Fruit fly (Drosophila melanogaster) whole organism, adult: ENCODE data around the gene COX8.

ENCODE experiments used
- CG11617 ChIP-seq: fragments of 200-800 bp; sonication (Bioruptor generic); optimal IDR thresholded peaks from 2 replicates; lab custom pipeline; 2017; ENCODE audit warnings: mild to moderate bottlenecking, missing biosample characterization, missing genetic modification reagents, missing genetic modification characterization
- CG12768 ChIP-seq: fragments of 200-800 bp; sonication (Bioruptor generic); optimal IDR thresholded peaks from 2 replicates; lab custom pipeline; 2017; ENCODE audit warnings: missing biosample characterization, missing genetic modification characterization, mild to moderate bottlenecking, moderate library complexity, missing genetic modification reagents
- CG1620 ChIP-seq: fragments of 200-800 bp; sonication (Bioruptor generic); optimal IDR thresholded peaks from 2 replicates; lab custom pipeline; 2016; ENCODE audit warnings: missing biosample characterization, missing genetic modification characterization
- CG33017 ChIP-seq: fragments of 200-800 bp; sonication (Bioruptor generic); optimal IDR thresholded peaks from 2 replicates; lab custom pipeline; 2018; ENCODE audit warnings: missing biosample characterization, mild to moderate bottlenecking, missing genetic modification characterization, moderate library complexity
- CG5204 ChIP-seq: fragments of 200-800 bp; sonication (Bioruptor generic); optimal IDR thresholded peaks from 2 replicates; lab custom pipeline; 2016; ENCODE audit warnings: missing biosample characterization, missing genetic modification characterization
- CG7045 ChIP-seq: fragments of 200-800 bp; sonication (Bioruptor generic); optimal IDR thresholded peaks from 2 replicates; lab custom pipeline; 2017; ENCODE audit warnings: missing biosample characterization, mild to moderate bottlenecking, missing genetic modification characterization
- CG7101 ChIP-seq: fragments of 200-800 bp; sonication (Bioruptor generic); optimal IDR thresholded peaks from 2 replicates; lab custom pipeline; 2018; ENCODE audit warnings: missing biosample characterization, mild to moderate bottlenecking, missing genetic modification characterization, moderate library complexity
- Mnt ChIP-seq: fragments of 200-800 bp; sonication (Bioruptor generic); optimal IDR thresholded peaks from 2 replicates; lab custom pipeline; 2016; ENCODE audit warnings: missing biosample characterization, mild to moderate bottlenecking, missing genetic modification characterization
- bab1 ChIP-seq: fragments of 200-800 bp; sonication (Bioruptor generic); optimal IDR thresholded peaks from 3 replicates; lab custom pipeline; 2019; ENCODE audit warnings: missing biosample characterization, mild to moderate bottlenecking, missing genetic modification characterization, moderate library complexity
- cic ChIP-seq: fragments of 200-800 bp; sonication (Bioruptor generic); optimal IDR thresholded peaks from 2 replicates; lab custom pipeline; 2017; ENCODE audit warnings: missing biosample characterization, mild to moderate bottlenecking, missing genetic modification characterization, moderate library complexity
- cnc ChIP-seq, 2 experiments: fragments of >200 bp; optimal IDR thresholded peaks; 2 replicates each; lab custom pipeline; 2017
- kay ChIP-seq: fragments of 200-800 bp; sonication (Bioruptor generic); peaks from one replicate; lab custom pipeline; 2016; ENCODE audit warnings: missing biosample characterization, missing genetic modification characterization, borderline replicate concordance
- pad ChIP-seq: fragments of 200-800 bp; sonication (Bioruptor generic); optimal IDR thresholded peaks from 3 replicates; lab custom pipeline; 2017; ENCODE audit warnings: missing biosample characterization, missing genetic modification characterization, mild to moderate bottlenecking, moderate library complexity, missing genetic modification reagents

DNA sequence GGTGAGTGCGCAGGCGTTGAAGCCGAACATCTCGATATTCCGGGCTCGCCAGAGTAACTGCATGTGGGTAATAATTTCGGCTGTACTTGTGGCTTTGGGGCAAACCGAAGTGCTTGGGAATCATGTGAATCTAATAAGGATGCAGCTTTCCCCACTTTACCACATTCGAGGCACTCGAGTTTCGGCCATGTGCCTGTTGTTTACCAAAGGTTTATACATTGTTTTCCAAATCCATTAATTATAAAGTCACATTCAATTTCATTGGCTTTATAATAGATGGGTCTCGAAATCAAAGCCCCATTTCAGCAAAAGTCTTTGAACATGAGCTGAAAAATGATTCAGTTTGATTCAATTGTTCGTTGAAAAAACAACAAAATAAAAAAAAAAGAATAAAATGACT, 25.9 kb upstream of the COX8 start, which contains the start of gene CG7634:
- TF ChIP-seq cnc (optimal IDR thresholded peaks at IDR 0.05; lab: Kevin White, UChicago) (no peak), Mnt (GFP tag; lab: Kevin White, UChicago) (no peak), kay (GFP tag; lab: Kevin White, UChicago) (no peak), CG5204 (GFP tag; lab: Kevin White, UChicago) (no peak), pad (no peak), CG33017 (tag; lab: Kevin White, UChicago) (no peak), CG7045 (GFP tag; lab: Kevin White, UChicago) (no peak), CG12768 (GFP tag; lab: Kevin White, UChicago) (no peak), CG7101 (tag; lab: Kevin White, UChicago) (no peak), CG1620 (GFP tag; lab: Kevin White, UChicago) (no peak), bab1 (GFP tag; lab: Kevin White, UChicago) (no peak), cic (GFP tag; lab: Kevin White, UChicago) (no peak), CG11617 (GFP tag; lab: Kevin White, UChicago) (no peak)
